Worm (Caenorhabditis elegans) whole organism, L1 larva: ENCODE measurements around the gene clp-7.

Source experiments
- F16B12.6 ChIP-seq: fragments of 150-350 bp; optimal IDR thresholded peaks from 2 replicates; lab custom pipeline; 2014; ENCODE audit warnings: missing biosample characterization, missing genetic modification characterization
- aha-1 ChIP-seq: fragments of 150-350 bp; optimal IDR thresholded peaks from 2 replicates; lab custom pipeline; 2014; ENCODE audit warnings: missing biosample characterization, missing genetic modification characterization
- ama-1 ChIP-seq: fragments of 150-350 bp; optimal IDR thresholded peaks from 2 replicates; lab custom pipeline; 2014
- blmp-1 ChIP-seq: fragments of 150-350 bp; optimal IDR thresholded peaks from 2 replicates; lab custom pipeline; 2014; ENCODE audit warnings: missing biosample characterization, missing genetic modification characterization
- ceh-63 ChIP-seq: fragments of 200-800 bp; sonication (Bioruptor generic); optimal IDR thresholded peaks from 2 replicates; lab custom pipeline; 2018; ENCODE audit warnings: mild to moderate bottlenecking, missing genetic modification characterization, missing compliant biosample characterization
- ces-1 ChIP-seq: fragments of 150-350 bp; optimal IDR thresholded peaks from 2 replicates; lab custom pipeline; 2014; ENCODE audit warnings: missing biosample characterization, missing genetic modification reagents, missing genetic modification characterization
- dpl-1 ChIP-seq, 3 experiments: fragments of 150-350 bp in 2 of 3; sonication (generic microtip) in 1 of 3; optimal IDR thresholded peaks; 2 replicates each; lab custom pipeline; 2014 to 2017; ENCODE audit warnings: missing biosample characterization in 3 of 3, missing genetic modification characterization in 3 of 3, missing genetic modification reagents in 3 of 3
- efl-1 ChIP-seq, 4 experiments: fragments of 150-350 bp; optimal IDR thresholded peaks in 3 of 4; peaks in 1 of 4; 1 replicate in 1 of 4; 2 replicates in 3 of 4; lab custom pipeline; 2014; ENCODE audit warnings: missing biosample characterization in 2 of 4, missing genetic modification characterization in 2 of 4, missing genetic modification reagents in 2 of 4
- egl-13 ChIP-seq: sonication (generic microtip); optimal IDR thresholded peaks from 2 replicates; lab custom pipeline; 2016; ENCODE audit warnings: missing genotype, missing genetic modification reagents, missing genetic modification characterization, missing compliant biosample characterization
- elt-3 ChIP-seq, 6 experiments: fragments of 150-350 bp in 1 of 6; sonication (generic microtip); optimal IDR thresholded peaks; 2 replicates each; lab custom pipeline; 2017 to 2018; ENCODE audit warnings: missing biosample characterization in 6 of 6, missing genetic modification characterization in 6 of 6, inconsistent platforms in 1 of 6
- fkh-10 ChIP-seq: sonication (generic microtip); optimal IDR thresholded peaks from 2 replicates; lab custom pipeline; 2017; ENCODE audit warnings: missing biosample characterization, missing genetic modification reagents, missing genetic modification characterization
- fkh-4 ChIP-seq: sonication (generic microtip); optimal IDR thresholded peaks from 2 replicates; lab custom pipeline; 2016; ENCODE audit warnings: missing compliant biosample characterization, missing genetic modification characterization, borderline replicate concordance
- fkh-8 ChIP-seq: sonication (generic microtip); optimal IDR thresholded peaks from 2 replicates; lab custom pipeline; 2016; ENCODE audit warnings: mild to moderate bottlenecking, missing genetic modification characterization, missing compliant biosample characterization
- grh-1 ChIP-seq: fragments of 200-800 bp; sonication (Bioruptor generic); IDR thresholded peaks from 2 replicates; pipeline ENCODE4 v1.3.6; 2022; ENCODE audit warnings: missing genetic modification reagents, missing genetic modification characterization, missing compliant biosample characterization
- jun-1 ChIP-seq: fragments of 150-350 bp; optimal IDR thresholded peaks from 2 replicates; lab custom pipeline; 2014; ENCODE audit warnings: missing biosample characterization, missing genetic modification reagents, missing genetic modification characterization
- lin-13 ChIP-seq: fragments of 150-350 bp; optimal IDR thresholded peaks from 2 replicates; lab custom pipeline; 2014; ENCODE audit warnings: missing biosample characterization, missing genetic modification reagents, missing genetic modification characterization
- lin-14 ChIP-seq: fragments of 200-800 bp; sonication (Bioruptor generic); optimal IDR thresholded peaks from 2 replicates; lab custom pipeline; 2018; ENCODE audit warnings: mild to moderate bottlenecking, missing genetic modification characterization, moderate library complexity, missing compliant biosample characterization
- lin-35 ChIP-seq, 2 experiments: fragments of 150-350 bp; optimal IDR thresholded peaks; 2 replicates each; lab custom pipeline; 2014; ENCODE audit warnings: missing biosample characterization in 2 of 2, missing genetic modification characterization in 2 of 2, missing genetic modification reagents in 2 of 2
- lsy-2 ChIP-seq, 2 experiments: fragments of 150-350 bp; optimal IDR thresholded peaks; 2 replicates each; lab custom pipeline; 2014; ENCODE audit warnings: missing biosample characterization in 2 of 2, missing genetic modification characterization in 2 of 2
- mef-2 ChIP-seq: fragments of 150-350 bp; optimal IDR thresholded peaks from 2 replicates; lab custom pipeline; 2014; ENCODE audit warnings: missing biosample characterization, missing genetic modification characterization
- mep-1 ChIP-seq: fragments of 150-350 bp; optimal IDR thresholded peaks from 2 replicates; lab custom pipeline; 2014; ENCODE audit warnings: missing biosample characterization, missing genetic modification characterization
- nhr-11 ChIP-seq: fragments of 150-350 bp; optimal IDR thresholded peaks from 2 replicates; lab custom pipeline; 2014; ENCODE audit warnings: missing biosample characterization, missing genetic modification characterization
- nhr-20 ChIP-seq: sonication (generic microtip); optimal IDR thresholded peaks from 2 replicates; lab custom pipeline; 2016; ENCODE audit warnings: mild to moderate bottlenecking, missing genetic modification characterization, missing compliant biosample characterization
- nhr-28 ChIP-seq: fragments of 150-350 bp; optimal IDR thresholded peaks from 2 replicates; lab custom pipeline; 2014; ENCODE audit warnings: missing biosample characterization, missing genetic modification characterization
- nhr-47 ChIP-seq: sonication (generic microtip); optimal IDR thresholded peaks from 2 replicates; lab custom pipeline; 2016; ENCODE audit warnings: mild to moderate bottlenecking, missing genetic modification characterization, moderate library complexity, missing compliant biosample characterization
- nhr-71 ChIP-seq: sonication (generic microtip); optimal IDR thresholded peaks from 2 replicates; lab custom pipeline; 2016; ENCODE audit warnings: mild to moderate bottlenecking, missing genetic modification characterization, moderate library complexity, missing compliant biosample characterization
- nhr-76 ChIP-seq: sonication (generic microtip); optimal IDR thresholded peaks from 2 replicates; lab custom pipeline; 2017; ENCODE audit warnings: missing biosample characterization, missing genetic modification characterization
- nhr-85 ChIP-seq: sonication (generic microtip); peaks from one replicate; lab custom pipeline; 2016; ENCODE audit warnings: missing genetic modification characterization, inconsistent platforms, missing compliant biosample characterization
- pag-3 ChIP-seq: sonication (generic microtip); optimal IDR thresholded peaks from 2 replicates; lab custom pipeline; 2017; ENCODE audit warnings: missing genetic modification characterization, mild to moderate bottlenecking, missing compliant biosample characterization, antibody characterized with exemption, borderline replicate concordance; ENCODE audit not compliant: insufficient read depth
- pax-3 ChIP-seq: fragments of 200-800 bp; sonication (Bioruptor generic); optimal IDR thresholded peaks from 2 replicates; lab custom pipeline; 2018; ENCODE audit warnings: mild to moderate bottlenecking, missing genetic modification characterization, moderate library complexity, missing compliant biosample characterization
- pqm-1 ChIP-seq: sonication (generic microtip); optimal IDR thresholded peaks from 3 replicates; lab custom pipeline; 2017; ENCODE audit warnings: missing biosample characterization, missing genetic modification characterization
- skn-1 ChIP-seq: fragments of 150-350 bp; optimal IDR thresholded peaks from 2 replicates; lab custom pipeline; 2014; ENCODE audit warnings: missing biosample characterization, missing genetic modification characterization
- swsn-7 ChIP-seq: sonication (generic microtip); optimal IDR thresholded peaks from 2 replicates; lab custom pipeline; 2016; ENCODE audit warnings: missing genetic modification characterization, missing compliant biosample characterization
- unc-62 ChIP-seq: fragments of 150-350 bp; optimal IDR thresholded peaks from 2 replicates; lab custom pipeline; 2014; ENCODE audit warnings: missing biosample characterization, missing genetic modification reagents, missing genetic modification characterization
- unc-86 ChIP-seq: sonication (generic microtip); optimal IDR thresholded peaks from 2 replicates; lab custom pipeline; 2016; ENCODE audit warnings: missing genetic modification characterization, missing compliant biosample characterization

Gene clp-7

ce11 chrIV:1445920-1446319 lies at the start of gene clp-7:
Gene clp-7, minus strand, starts transcription at chrIV:1445966.
- no peak for TF ChIP-seq skn-1
- peak; percentile 20 for TF ChIP-seq mep-1 (tag; lab: Kevin White, UChicago)
- peak; percentile 90 for TF ChIP-seq blmp-1 (tag; lab: Kevin White, UChicago)
- no peak for TF ChIP-seq unc-62
- TF ChIP-seq grh-1 (GFP tag; lab: Robert Waterston, UW), result peak; percentile 52; the same call in 1 of the 2 replicates
- TF ChIP-seq efl-1 (optimal IDR thresholded peaks at IDR 0.05; lab: Kevin White, UChicago), result no peak
- TF ChIP-seq efl-1 (GFP tag; optimal IDR thresholded peaks at IDR 0.05 in 1 of 2; lab: Kevin White, UChicago), result peak in 1 of 2 experiments; percentile 14
- TF ChIP-seq lsy-2 (tag; optimal IDR thresholded peaks at IDR 0.05; lab: Kevin White, UChicago), result peak in 1 of 2 experiments; percentile 28
- peak in 1 of 3 experiments; percentile 19 for TF ChIP-seq dpl-1 (GFP tag; optimal IDR thresholded peaks at IDR 0.05; lab: Kevin White, UChicago)

DNA sequence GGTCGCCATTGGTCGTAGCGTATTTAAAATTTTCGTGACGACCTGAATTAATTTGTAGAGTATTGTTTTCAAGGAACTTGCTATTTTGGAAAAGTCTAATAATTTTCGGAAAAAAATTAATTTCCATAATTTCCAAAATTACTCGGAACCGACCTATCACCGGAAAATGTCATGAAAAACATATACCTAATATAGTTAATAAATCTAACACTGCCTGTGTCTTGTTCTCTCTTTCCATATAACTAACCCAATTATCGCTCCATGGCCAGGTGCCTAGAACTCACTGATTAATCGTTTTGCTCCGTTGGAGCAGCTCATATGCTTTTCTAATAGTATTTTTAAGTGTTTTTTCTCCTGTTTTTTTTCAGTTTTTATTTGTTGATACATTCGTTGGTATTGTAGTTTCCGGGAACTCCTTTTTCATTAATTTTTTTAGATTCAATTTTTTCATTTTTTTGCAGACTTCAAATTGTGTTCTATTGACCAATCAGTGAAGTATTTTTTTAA lies 39.3 kb upstream of the clp-7 start, which contains the start of gene Y77E11A.16:
Y77E11A.16 (plus strand) TSS at position 457 of the 507 bp plus-strand sequence.
- TF ChIP-seq nhr-47 (tag; lab: Kevin White, UChicago) (peak; percentile 37), egl-13 (no peak), fkh-8 (tag; lab: Kevin White, UChicago) (peak; percentile 17), nhr-71 (tag; lab: Kevin White, UChicago) (peak; percentile 57), lin-14 (GFP tag; lab: Kevin White, UChicago) (peak; percentile 61)

DNA sequence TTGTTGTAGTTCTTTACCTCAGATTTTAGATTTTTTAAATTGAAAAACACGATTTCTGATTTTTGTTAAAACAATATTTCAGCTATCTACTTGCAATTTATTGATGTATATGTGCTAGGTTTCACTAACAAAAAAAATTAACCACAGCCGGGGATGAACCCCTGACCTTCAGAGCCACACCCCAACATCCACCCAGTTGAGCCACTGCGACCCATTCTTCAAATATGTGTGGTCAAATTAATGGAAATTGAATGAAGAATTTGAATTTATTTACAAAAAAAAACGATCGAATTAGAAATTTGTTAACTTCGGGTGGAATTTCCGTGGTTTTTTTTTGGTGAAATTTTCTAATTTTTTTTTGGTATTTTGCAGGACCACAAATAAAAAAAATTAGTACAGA lies 32.9 kb upstream of the clp-7 start:
- TF ChIP-seq nhr-11, result no peak
- no peak for TF ChIP-seq dpl-1 (GFP tag; optimal IDR thresholded peaks at IDR 0.05; lab: Kevin White, UChicago)
- TF ChIP-seq fkh-4 (tag; lab: Kevin White, UChicago), result no peak
- TF ChIP-seq ama-1 (lab: Kevin White, UChicago), result no peak
- no peak for TF ChIP-seq nhr-20 (tag; lab: Kevin White, UChicago)
- no peak for TF ChIP-seq lin-13
- no peak for TF ChIP-seq F16B12.6 (tag; lab: Kevin White, UChicago)
- TF ChIP-seq fkh-8 (tag; lab: Kevin White, UChicago), result no peak
- no peak for TF ChIP-seq elt-3 (tag; optimal IDR thresholded peaks at IDR 0.05; lab: Kevin White, UChicago)
- no peak for TF ChIP-seq unc-86 (tag; lab: Kevin White, UChicago)
- no peak for TF ChIP-seq lin-35 (GFP tag; optimal IDR thresholded peaks at IDR 0.05; lab: Kevin White, UChicago)
- TF ChIP-seq egl-13, result no peak
- no peak for TF ChIP-seq jun-1 (tag; lab: Kevin White, UChicago)

DNA sequence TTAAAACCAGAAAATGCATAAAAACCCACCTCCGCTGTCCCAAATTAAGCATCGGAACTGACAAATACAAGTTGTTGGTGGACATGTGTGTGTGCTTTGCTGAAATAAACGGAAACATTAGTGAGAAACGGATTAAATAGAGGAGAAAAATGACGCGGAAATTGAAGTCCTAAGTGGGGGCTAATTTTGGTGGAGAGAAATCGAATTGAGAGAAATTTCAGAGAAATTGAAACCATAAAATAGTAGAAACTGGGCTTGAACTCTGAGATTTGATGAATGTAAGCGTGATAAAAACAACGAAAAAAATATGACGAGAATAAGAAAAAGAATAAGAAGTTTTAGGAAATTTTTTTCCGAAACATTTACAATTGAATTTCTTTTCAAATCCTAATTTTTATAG lies 29.2 kb upstream of the clp-7 start, which contains the start of gene Y77E11A.12:
Y77E11A.12 (minus strand) TSS at position 101 of the 400 bp plus-strand sequence.
- TF ChIP-seq nhr-85 (tag; lab: Kevin White, UChicago), result no peak
- no peak for TF ChIP-seq ces-1 (GFP tag; lab: Kevin White, UChicago)
- peak; percentile 31 for TF ChIP-seq ceh-63 (GFP tag; lab: Kevin White, UChicago)
- TF ChIP-seq lsy-2 (tag; optimal IDR thresholded peaks at IDR 0.05; lab: Kevin White, UChicago), result no peak
- no peak for TF ChIP-seq pqm-1 (tag; lab: Kevin White, UChicago)
- TF ChIP-seq fkh-10, result no peak
- TF ChIP-seq swsn-7 (tag; lab: Kevin White, UChicago), result no peak
- TF ChIP-seq nhr-71 (tag; lab: Kevin White, UChicago), result no peak
- TF ChIP-seq mef-2 (tag; lab: Kevin White, UChicago), result no peak
- no peak for TF ChIP-seq aha-1 (tag; lab: Kevin White, UChicago)
- no peak for TF ChIP-seq elt-3 (tag; optimal IDR thresholded peaks at IDR 0.05; lab: Kevin White, UChicago)
- no peak for TF ChIP-seq pax-3 (tag; lab: Kevin White, UChicago)
- no peak for TF ChIP-seq pag-3 (tag; lab: Kevin White, UChicago)
- TF ChIP-seq nhr-76 (tag; lab: Kevin White, UChicago), result no peak
- no peak for TF ChIP-seq efl-1 (optimal IDR thresholded peaks at IDR 0.05; lab: Kevin White, UChicago)
- TF ChIP-seq efl-1 (GFP tag; optimal IDR thresholded peaks at IDR 0.05 in 1 of 2; lab: Kevin White, UChicago), result peak in 1 of 2 experiments; percentile 21
- TF ChIP-seq unc-86 (tag; lab: Kevin White, UChicago), result no peak
- TF ChIP-seq lin-14 (GFP tag; lab: Kevin White, UChicago), result peak; percentile 3
- no peak for TF ChIP-seq nhr-28
- TF ChIP-seq unc-62, result no peak
